Worm (Caenorhabditis elegans) whole organism, late embryonic: ENCODE measurements around the gene tpra-1.

Experiments used
- F13H6.1 ChIP-seq: sonication (generic microtip); optimal IDR thresholded peaks from 2 replicates; lab custom pipeline; 2016; ENCODE audit warnings: missing genetic modification characterization, missing compliant biosample characterization
- K02D7.2 ChIP-seq: sonication (generic microtip); optimal IDR thresholded peaks from 2 replicates; lab custom pipeline; 2017; ENCODE audit warnings: mild to moderate bottlenecking, missing genetic modification characterization, missing compliant biosample characterization
- Y22D7AL.16 ChIP-seq: sonication (generic microtip); optimal IDR thresholded peaks from 2 replicates; lab custom pipeline; 2016; ENCODE audit warnings: missing genetic modification characterization, missing compliant biosample characterization
- ahr-1 ChIP-seq: sonication (generic microtip); optimal IDR thresholded peaks from 2 replicates; lab custom pipeline; 2016; ENCODE audit warnings: missing genetic modification characterization, missing compliant biosample characterization
- ama-1 ChIP-seq: fragments of 150-350 bp; optimal IDR thresholded peaks from 2 replicates; lab custom pipeline; 2014
- ceh-18 ChIP-seq: sonication (generic microtip); optimal IDR thresholded peaks from 2 replicates; lab custom pipeline; 2016; ENCODE audit warnings: missing genetic modification characterization, missing compliant biosample characterization
- ceh-22 ChIP-seq: sonication (generic microtip); optimal IDR thresholded peaks from 2 replicates; lab custom pipeline; 2017; ENCODE audit warnings: missing biosample characterization, missing genetic modification characterization
- ceh-24 ChIP-seq: sonication (generic microtip); optimal IDR thresholded peaks from 2 replicates; lab custom pipeline; 2016; ENCODE audit warnings: mild to moderate bottlenecking, missing genetic modification characterization, missing compliant biosample characterization
- ceh-30 ChIP-seq: fragments of 150-350 bp; optimal IDR thresholded peaks from 2 replicates; lab custom pipeline; 2014; ENCODE audit warnings: missing biosample characterization, missing genetic modification characterization
- ceh-34 ChIP-seq: sonication (generic microtip); optimal IDR thresholded peaks from 2 replicates; lab custom pipeline; 2016; ENCODE audit warnings: mild to moderate bottlenecking, missing genetic modification characterization, missing compliant biosample characterization
- ceh-48 ChIP-seq: sonication (generic microtip); optimal IDR thresholded peaks from 2 replicates; lab custom pipeline; 2016; ENCODE audit warnings: missing genetic modification characterization, inconsistent platforms, missing compliant biosample characterization
- dmd-4 ChIP-seq: sonication (generic microtip); optimal IDR thresholded peaks from 2 replicates; lab custom pipeline; 2016; ENCODE audit warnings: borderline replicate concordance, missing genetic modification characterization, missing compliant biosample characterization
- dve-1 ChIP-seq: sonication (generic microtip); optimal IDR thresholded peaks from 2 replicates; lab custom pipeline; 2017; ENCODE audit warnings: antibody characterized with exemption, mild to moderate bottlenecking, missing genetic modification characterization, missing compliant biosample characterization
- ets-4 ChIP-seq: sonication (generic microtip); optimal IDR thresholded peaks from 2 replicates; lab custom pipeline; 2016; ENCODE audit warnings: missing genetic modification characterization, missing compliant biosample characterization
- fax-1 ChIP-seq: sonication (generic microtip); optimal IDR thresholded peaks from 2 replicates; lab custom pipeline; 2016; ENCODE audit warnings: missing genotype, missing genetic modification characterization, missing compliant biosample characterization
- hlh-13 ChIP-seq: fragments of 200-800 bp; sonication (Bioruptor generic); optimal IDR thresholded peaks from 2 replicates; lab custom pipeline; 2018; ENCODE audit warnings: mild to moderate bottlenecking, missing genetic modification characterization, missing compliant biosample characterization
- hlh-15 ChIP-seq: sonication (generic microtip); optimal IDR thresholded peaks from 2 replicates; lab custom pipeline; 2016; ENCODE audit warnings: missing genetic modification characterization, missing compliant biosample characterization
- hlh-30 ChIP-seq: sonication (generic microtip); optimal IDR thresholded peaks from 2 replicates; lab custom pipeline; 2017; ENCODE audit warnings: antibody characterized with exemption, missing genetic modification characterization, missing compliant biosample characterization; ENCODE audit not compliant: insufficient read depth
- hlh-6 ChIP-seq: sonication (generic microtip); optimal IDR thresholded peaks from 2 replicates; lab custom pipeline; 2016; ENCODE audit warnings: missing genotype, missing genetic modification characterization, missing compliant biosample characterization
- hlh-8 ChIP-seq: sonication (generic microtip); optimal IDR thresholded peaks from 2 replicates; lab custom pipeline; 2016; ENCODE audit warnings: missing genotype, missing genetic modification characterization, missing compliant biosample characterization
- lin-11 ChIP-seq: fragments of 200-800 bp; sonication (Bioruptor generic); optimal IDR thresholded peaks from 2 replicates; lab custom pipeline; 2018; ENCODE audit warnings: mild to moderate bottlenecking, missing genetic modification characterization, missing compliant biosample characterization
- madf-2 ChIP-seq: sonication (generic microtip); optimal IDR thresholded peaks from 2 replicates; lab custom pipeline; 2017; ENCODE audit warnings: missing genetic modification characterization, missing compliant biosample characterization
- mec-3 ChIP-seq: sonication (generic microtip); optimal IDR thresholded peaks from 2 replicates; lab custom pipeline; 2016; ENCODE audit warnings: borderline replicate concordance, missing genetic modification characterization, missing compliant biosample characterization
- nfya-1 ChIP-seq: sonication (generic microtip); optimal IDR thresholded peaks from 2 replicates; lab custom pipeline; 2017; ENCODE audit warnings: missing genetic modification characterization, mild to moderate bottlenecking, missing compliant biosample characterization, antibody characterized with exemption, moderate library complexity
- nhr-11 ChIP-seq: fragments of 150-350 bp; optimal IDR thresholded peaks from 2 replicates; lab custom pipeline; 2014; ENCODE audit warnings: missing biosample characterization, missing genetic modification characterization
- nhr-232 ChIP-seq: sonication (generic microtip); optimal IDR thresholded peaks from 2 replicates; lab custom pipeline; 2016; ENCODE audit warnings: missing genetic modification characterization, missing compliant biosample characterization
- npax-4 ChIP-seq: sonication (generic microtip); optimal IDR thresholded peaks from 2 replicates; lab custom pipeline; 2016; ENCODE audit warnings: missing genetic modification characterization, missing compliant biosample characterization
- pag-3 ChIP-seq: sonication (generic microtip); optimal IDR thresholded peaks from 2 replicates; lab custom pipeline; 2016; ENCODE audit warnings: missing compliant biosample characterization, missing genetic modification characterization, borderline replicate concordance
- pat-9 ChIP-seq: fragments of 200-800 bp; sonication (Bioruptor generic); optimal IDR thresholded peaks from 2 replicates; lab custom pipeline; 2018; ENCODE audit warnings: mild to moderate bottlenecking, missing genetic modification characterization, moderate library complexity, missing compliant biosample characterization
- pha-2 ChIP-seq: sonication (generic microtip); optimal IDR thresholded peaks from 2 replicates; lab custom pipeline; 2017; ENCODE audit warnings: mild to moderate bottlenecking, missing genetic modification characterization, missing compliant biosample characterization
- pha-4 ChIP-seq: fragments of 150-350 bp; optimal IDR thresholded peaks from 2 replicates; lab custom pipeline; 2018; ENCODE audit warnings: missing biosample characterization, missing genetic modification reagents, missing genetic modification characterization
- sdc-2 ChIP-seq: sonication (generic microtip); optimal IDR thresholded peaks from 2 replicates; lab custom pipeline; 2016; ENCODE audit warnings: missing genotype, missing genetic modification characterization, missing compliant biosample characterization
- sox-2 ChIP-seq: fragments of 200-800 bp; sonication (Bioruptor generic); IDR thresholded peaks from 2 replicates; pipeline ENCODE4 v1.3.6; 2022; ENCODE audit warnings: missing genetic modification reagents, missing genetic modification characterization, missing compliant biosample characterization
- tbx-7 ChIP-seq: sonication (generic microtip); optimal IDR thresholded peaks from 2 replicates; lab custom pipeline; 2016; ENCODE audit warnings: missing genotype, missing genetic modification characterization, missing compliant biosample characterization
- unc-3 ChIP-seq, 2 experiments: fragments of 200-800 bp in 1 of 2; sonication (Bioruptor generic) in 1 of 2; sonication (generic microtip) in 1 of 2; conservative IDR thresholded peaks in 1 of 2; optimal IDR thresholded peaks in 1 of 2; 2 replicates each; pipeline versions ENCODE4 v1.3.6 to Lab custom; 2016 to 2022; ENCODE audit warnings: missing compliant biosample characterization in 2 of 2, missing genetic modification characterization in 2 of 2, missing genetic modification reagents in 1 of 2
- unc-42 ChIP-seq: sonication (generic microtip); optimal IDR thresholded peaks from 2 replicates; lab custom pipeline; 2016; ENCODE audit warnings: missing genotype, missing genetic modification characterization, missing compliant biosample characterization

Gene tpra-1

ce11 chrIV:8973249-8973958 is 17.1 kb downstream of the tpra-1 start, which contains the start of gene C53B4.3 (continued):
- TF ChIP-seq pha-2 (tag; lab: Kevin White, UChicago): no peak
- TF ChIP-seq ceh-24 (tag; lab: Kevin White, UChicago): no peak
- no peak for TF ChIP-seq K02D7.2 (tag; lab: Kevin White, UChicago)
- peak; percentile 57 for TF ChIP-seq sdc-2 (tag; lab: Kevin White, UChicago)
- TF ChIP-seq hlh-8 (tag; lab: Kevin White, UChicago): peak; percentile 83
- TF ChIP-seq nhr-11: no peak
- TF ChIP-seq nhr-232 (tag; lab: Kevin White, UChicago): no peak
- TF ChIP-seq nfya-1 (tag; lab: Kevin White, UChicago): no peak
- TF ChIP-seq ceh-22 (tag; lab: Kevin White, UChicago): no peak
- TF ChIP-seq sox-2 (GFP tag; lab: Robert Waterston, UW): no peak
- no peak for TF ChIP-seq hlh-15
- TF ChIP-seq ceh-18: no peak
- TF ChIP-seq ceh-30: no peak
- no peak for TF ChIP-seq ama-1 (lab: Kevin White, UChicago)
- TF ChIP-seq lin-11 (tag; lab: Kevin White, UChicago): no peak
- TF ChIP-seq ceh-48 (tag; lab: Kevin White, UChicago): no peak
- no peak for TF ChIP-seq madf-2 (tag; lab: Kevin White, UChicago)
- no peak for TF ChIP-seq pha-4 (tag; lab: Kevin White, UChicago)
- TF ChIP-seq unc-42 (tag; lab: Kevin White, UChicago): peak; percentile 14
- TF ChIP-seq tbx-7 (tag; lab: Kevin White, UChicago): peak; percentile 96
- peak; percentile 9 for TF ChIP-seq ahr-1
- TF ChIP-seq npax-4 (tag; lab: Kevin White, UChicago): no peak

ce11 chrIV:8974543-8975330 is 18.4 kb downstream of the tpra-1 start:
- no peak for TF ChIP-seq pag-3 (tag; lab: Kevin White, UChicago)
- TF ChIP-seq sdc-2 (tag; lab: Kevin White, UChicago): no peak
- peak; percentile 25 for TF ChIP-seq hlh-30
- TF ChIP-seq pat-9: no peak
- TF ChIP-seq ceh-22 (tag; lab: Kevin White, UChicago): no peak
- TF ChIP-seq unc-42 (tag; lab: Kevin White, UChicago): no peak
- TF ChIP-seq F13H6.1 (tag; lab: Kevin White, UChicago): no peak
- no peak for TF ChIP-seq hlh-6 (tag; lab: Kevin White, UChicago)

- TF ChIP-seq ceh-18: no peak
- TF ChIP-seq ets-4 (tag; lab: Kevin White, UChicago): no peak
- TF ChIP-seq pha-4 (tag; lab: Kevin White, UChicago): no peak
- no peak for TF ChIP-seq sox-2 (GFP tag; lab: Robert Waterston, UW)
- no peak for TF ChIP-seq fax-1 (tag; lab: Kevin White, UChicago)
- no peak for TF ChIP-seq tbx-7 (tag; lab: Kevin White, UChicago)
- TF ChIP-seq unc-3 (GFP tag; conservative IDR thresholded peaks at IDR 0.05; lab: Robert Waterston, UW): no peak
- TF ChIP-seq unc-3 (tag; optimal IDR thresholded peaks at IDR 0.05; lab: Kevin White, UChicago): no peak
- no peak for TF ChIP-seq hlh-13
- TF ChIP-seq ceh-34 (tag; lab: Kevin White, UChicago): no peak
- no peak for TF ChIP-seq mec-3
- no peak for TF ChIP-seq hlh-8 (tag; lab: Kevin White, UChicago)
- TF ChIP-seq dmd-4: no peak
- no peak for TF ChIP-seq dve-1
- no peak for TF ChIP-seq Y22D7AL.16 (tag; lab: Kevin White, UChicago)
Measured at ce11 chrIV:8975331-8975625, 19.0 kb downstream of the tpra-1 start, which contains the start of gene pdzd-8. pdzd-8 (plus strand) TSS chrIV:8975526.
